Worm (Caenorhabditis elegans) whole organism, L1 larva: ENCODE results near the gene srt-43.

Experiments used
- ces-1 ChIP-seq: fragments of 150-350 bp; optimal IDR thresholded peaks from 2 replicates; lab custom pipeline; 2014; ENCODE audit warnings: missing biosample characterization, missing genetic modification reagents, missing genetic modification characterization
- fos-1 ChIP-seq: fragments of 150-350 bp; optimal IDR thresholded peaks from 2 replicates; lab custom pipeline; 2014; ENCODE audit warnings: missing biosample characterization, missing genetic modification characterization
- jun-1 ChIP-seq: fragments of 150-350 bp; optimal IDR thresholded peaks from 2 replicates; lab custom pipeline; 2014; ENCODE audit warnings: missing biosample characterization, missing genetic modification reagents, missing genetic modification characterization
- lin-13 ChIP-seq: fragments of 150-350 bp; optimal IDR thresholded peaks from 2 replicates; lab custom pipeline; 2014; ENCODE audit warnings: missing biosample characterization, missing genetic modification reagents, missing genetic modification characterization
- nhr-12 ChIP-seq: sonication (generic microtip); optimal IDR thresholded peaks from 2 replicates; lab custom pipeline; 2017; ENCODE audit warnings: missing biosample characterization, missing genetic modification characterization
- unc-130 ChIP-seq: fragments of 150-350 bp; optimal IDR thresholded peaks from 2 replicates; lab custom pipeline; 2017; ENCODE audit warnings: missing biosample characterization, missing genetic modification characterization, inconsistent platforms
- unc-62 ChIP-seq: fragments of 150-350 bp; optimal IDR thresholded peaks from 2 replicates; lab custom pipeline; 2014; ENCODE audit warnings: missing biosample characterization, missing genetic modification reagents, missing genetic modification characterization
- ztf-4 ChIP-seq: fragments of 150-350 bp; optimal IDR thresholded peaks from 2 replicates; lab custom pipeline; 2014; ENCODE audit warnings: missing biosample characterization, missing genetic modification characterization

DNA sequence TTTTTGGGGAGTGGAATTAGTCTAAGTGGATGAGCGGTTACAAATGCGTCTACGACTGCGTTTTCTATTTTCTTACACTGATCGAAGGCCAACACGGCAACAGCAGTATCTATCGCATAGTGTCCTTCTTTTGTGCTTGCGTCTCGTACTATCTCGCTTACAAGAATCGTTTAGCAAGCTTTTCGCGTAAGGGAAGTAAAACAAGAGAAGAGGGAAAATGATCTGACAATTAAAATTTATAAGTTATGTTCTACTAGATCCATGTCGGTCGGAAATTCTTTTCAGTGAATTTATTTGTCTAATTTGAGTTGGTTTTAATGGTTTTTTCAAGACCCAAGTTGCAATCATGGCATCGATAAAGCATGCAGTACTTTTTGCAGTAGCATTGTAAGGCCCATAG, 18.0 kb downstream of the srt-43 start, which contains the start of gene fkb-4:
- no peak for TF ChIP-seq fos-1
- TF ChIP-seq unc-130 (tag; lab: Kevin White, UChicago), result no peak
- no peak for TF ChIP-seq ztf-4 (tag; lab: Kevin White, UChicago)
- no peak for TF ChIP-seq unc-62 (GFP tag; lab: Kevin White, UChicago)
- TF ChIP-seq nhr-12, result no peak
- TF ChIP-seq lin-13 (GFP tag; lab: Kevin White, UChicago), result no peak
- TF ChIP-seq jun-1 (tag; lab: Kevin White, UChicago), result no peak
- no peak for TF ChIP-seq ces-1 (GFP tag; lab: Kevin White, UChicago)
